Worm (Caenorhabditis elegans) whole organism, L4 larva: ENCODE results near the gene C34C12.12.

Experiments used
- arid-1 ChIP-seq: fragments of 200-800 bp; sonication (Bioruptor generic); conservative IDR thresholded peaks from 2 replicates; pipeline ENCODE4 v1.3.6; 2022; ENCODE audit warnings: missing genetic modification reagents, missing genetic modification characterization, missing compliant biosample characterization
- ces-1 ChIP-seq: fragments of 150-350 bp; sonication (generic microtip); optimal IDR thresholded peaks from 4 replicates; lab custom pipeline; 2014; ENCODE audit warnings: missing biosample characterization, missing genetic modification reagents, missing genetic modification characterization
- fos-1 ChIP-seq: fragments of 150-350 bp; optimal IDR thresholded peaks from 2 replicates; lab custom pipeline; 2014; ENCODE audit warnings: missing biosample characterization, missing genetic modification characterization
- lin-15B ChIP-seq: fragments of 150-350 bp; sonication (generic microtip); optimal IDR thresholded peaks from 3 replicates; lab custom pipeline; 2014; ENCODE audit warnings: missing biosample characterization, missing genetic modification characterization
- nhr-237 ChIP-seq: sonication (generic microtip); optimal IDR thresholded peaks from 2 replicates; lab custom pipeline; 2017; ENCODE audit warnings: missing biosample characterization, missing genetic modification characterization
- nhr-28 ChIP-seq: fragments of 150-350 bp; optimal IDR thresholded peaks from 2 replicates; lab custom pipeline; 2014; ENCODE audit warnings: missing biosample characterization, missing genetic modification characterization
- nhr-6 ChIP-seq: fragments of 150-350 bp; optimal IDR thresholded peaks from 2 replicates; lab custom pipeline; 2014; ENCODE audit warnings: missing biosample characterization, missing genetic modification characterization
- pqm-1 ChIP-seq: sonication (generic microtip); optimal IDR thresholded peaks from 2 replicates; lab custom pipeline; 2017; ENCODE audit warnings: missing biosample characterization, missing genetic modification characterization
- tra-1 ChIP-seq: fragments of 200-800 bp; sonication (Bioruptor generic); IDR thresholded peaks from 2 replicates; pipeline ENCODE4 v1.3.6; 2022; ENCODE audit warnings: missing genetic modification reagents, missing genetic modification characterization, missing compliant biosample characterization
- zag-1 ChIP-seq: fragments of 150-350 bp; optimal IDR thresholded peaks from 2 replicates; lab custom pipeline; 2014; ENCODE audit warnings: missing biosample characterization, missing genetic modification characterization

- TF ChIP-seq nhr-6 (tag; lab: Kevin White, UChicago) (peak; percentile 3), zag-1 (tag; lab: Kevin White, UChicago) (no peak), fos-1 (tag; lab: Kevin White, UChicago) (no peak), ces-1 (GFP tag; lab: Kevin White, UChicago) (no peak), lin-15B (tag; lab: Kevin White, UChicago) (no peak), arid-1 (no peak), pqm-1 (no peak), nhr-28 (tag; lab: Kevin White, UChicago) (no peak), tra-1 (GFP tag; lab: Robert Waterston, UW) (no peak), nhr-237 (no peak)
Observed at ce11 chrIII:3404354-3404913, 48.6 kb upstream of the C34C12.12 start, which contains the start of the genes npp-9 and F59A2.5.
